Fruit fly (Drosophila melanogaster) whole organism, embryonic: ENCODE measurements around the gene CG42540.
A peak's percentile ranks its signal among the peaks of the same experiment; 100 is the strongest.

ENCODE experiments used
- CG11085 ChIP-seq: fragments of 200-800 bp; sonication (Bioruptor generic); IDR thresholded peaks from 2 replicates; pipeline ENCODE4 v1.3.6; 2022; ENCODE audit warnings: missing biosample characterization, missing genetic modification characterization
- CG11247 ChIP-seq: fragments of 200-800 bp; sonication (Bioruptor generic); IDR thresholded peaks from 2 replicates; pipeline ENCODE4 v1.3.6; 2022; ENCODE audit warnings: missing biosample characterization, missing genetic modification characterization
- CG14014 ChIP-seq: fragments of 200-800 bp; sonication (Bioruptor generic); IDR thresholded peaks from 2 replicates; pipeline ENCODE4 v1.3.6; 2022; ENCODE audit warnings: missing biosample characterization, missing genetic modification characterization
- CG16779 ChIP-seq: fragments of 200-800 bp; sonication (Bioruptor generic); IDR thresholded peaks from 2 replicates; pipeline ENCODE4 v1.3.6; 2022; ENCODE audit warnings: missing biosample characterization, missing genetic modification characterization
- CG17829 ChIP-seq: fragments of 200-800 bp; optimal IDR thresholded peaks from 2 replicates; lab custom pipeline; 2019; ENCODE audit warnings: missing biosample characterization, mild to moderate bottlenecking, missing genetic modification characterization, moderate library complexity
- CG31441 ChIP-seq: fragments of 200-800 bp; sonication (Bioruptor generic); IDR thresholded peaks from 2 replicates; pipeline ENCODE4 v1.3.6; 2022; ENCODE audit warnings: missing biosample characterization, missing genetic modification characterization
- CG32772 ChIP-seq: fragments of 200-800 bp; sonication (Bioruptor generic); IDR thresholded peaks from 2 replicates; pipeline ENCODE4 v1.3.6; 2022; ENCODE audit warnings: missing biosample characterization, missing genetic modification characterization
- CG7271 ChIP-seq: fragments of 200-800 bp; sonication (Bioruptor generic); optimal IDR thresholded peaks from 2 replicates; lab custom pipeline; 2018; ENCODE audit warnings: missing biosample characterization, mild to moderate bottlenecking, missing genetic modification characterization, moderate library complexity
- CG8281 ChIP-seq: fragments of 200-800 bp; sonication (Bioruptor generic); optimal IDR thresholded peaks from 2 replicates; lab custom pipeline; 2018; ENCODE audit warnings: missing biosample characterization, mild to moderate bottlenecking, missing genetic modification characterization, moderate library complexity
- CG8388 ChIP-seq: fragments of 200-800 bp; sonication (Bioruptor generic); optimal IDR thresholded peaks from 2 replicates; lab custom pipeline; 2019; ENCODE audit warnings: missing biosample characterization, mild to moderate bottlenecking, missing genetic modification characterization, moderate library complexity
- CG8765 ChIP-seq: fragments of 200-800 bp; sonication (Bioruptor generic); IDR thresholded peaks from 2 replicates; pipeline ENCODE4 v1.3.6; 2022; ENCODE audit warnings: missing biosample characterization, missing genetic modification characterization
- D ChIP-seq, 2 experiments: fragments of 200-800 bp in 1 of 2; fragments of >200 bp in 1 of 2; sonication (Bioruptor generic) in 1 of 2; optimal IDR thresholded peaks; 2 replicates in 1 of 2; 3 replicates in 1 of 2; lab custom pipeline; 2017; ENCODE audit warnings: mild to moderate bottlenecking in 1 of 2, missing biosample characterization in 1 of 2, missing genetic modification characterization in 1 of 2, missing genetic modification reagents in 1 of 2
- Dfd ChIP-seq, 2 experiments: fragments of >200 bp; optimal IDR thresholded peaks; 2 replicates each; lab custom pipeline; 2017; ENCODE audit warnings: missing biosample characterization in 2 of 2, missing genetic modification characterization in 2 of 2
- E2f2 ChIP-seq: fragments of 200-800 bp; sonication (Bioruptor generic); IDR thresholded peaks from 2 replicates; pipeline ENCODE4 v1.3.6; 2022; ENCODE audit warnings: missing biosample characterization, missing genetic modification characterization
- Gsc ChIP-seq: fragments of 200-800 bp; sonication (Bioruptor generic); IDR thresholded peaks from 2 replicates; pipeline ENCODE4 v1.3.6; 2022; ENCODE audit warnings: missing biosample characterization, missing genetic modification characterization
- H15 ChIP-seq: fragments of 200-800 bp; sonication (Bioruptor generic); IDR thresholded peaks from 3 replicates; pipeline ENCODE4 v1.3.6; 2022; ENCODE audit warnings: missing biosample characterization, missing genetic modification characterization
- H2.0 ChIP-seq: fragments of 200-800 bp; sonication (Bioruptor generic); IDR thresholded peaks from 2 replicates; pipeline ENCODE4 v1.3.6; 2022; ENCODE audit warnings: missing biosample characterization, missing genetic modification characterization
- Max ChIP-seq: fragments of 200-800 bp; sonication (Bioruptor generic); optimal IDR thresholded peaks from 2 replicates; lab custom pipeline; 2016; ENCODE audit warnings: missing biosample characterization, mild to moderate bottlenecking, missing genetic modification characterization
- Neu2 ChIP-seq: fragments of 200-800 bp; sonication (Bioruptor generic); optimal IDR thresholded peaks from 3 replicates; lab custom pipeline; 2016; ENCODE audit warnings: missing biosample characterization, missing genetic modification characterization, borderline replicate concordance
- Ptx1 ChIP-seq: fragments of 200-800 bp; sonication (Bioruptor generic); IDR thresholded peaks from 2 replicates; pipeline ENCODE4 v1.3.6; 2022; ENCODE audit warnings: missing biosample characterization, missing genetic modification characterization
- Sox100B ChIP-seq: fragments of 200-800 bp; sonication (Bioruptor generic); optimal IDR thresholded peaks from 3 replicates; lab custom pipeline; 2018; ENCODE audit warnings: missing biosample characterization, mild to moderate bottlenecking, missing genetic modification characterization
- Sox102F ChIP-seq: fragments of 200-800 bp; sonication (Bioruptor generic); optimal IDR thresholded peaks from 2 replicates; lab custom pipeline; 2018; ENCODE audit warnings: missing biosample characterization, mild to moderate bottlenecking, missing genetic modification characterization, moderate library complexity
- Sry-β ChIP-seq: fragments of 200-800 bp; sonication (Bioruptor generic); optimal IDR thresholded peaks from 2 replicates; lab custom pipeline; 2018; ENCODE audit warnings: missing biosample characterization, mild to moderate bottlenecking, missing genetic modification characterization, moderate library complexity
- ato ChIP-seq: fragments of 200-800 bp; sonication (Bioruptor generic); IDR thresholded peaks from 2 replicates; pipeline ENCODE4 v1.3.6; 2022; ENCODE audit warnings: missing biosample characterization, missing genetic modification characterization; ENCODE audit not compliant: partially characterized antibody
- br ChIP-seq: fragments of >200 bp; optimal IDR thresholded peaks from 2 replicates; lab custom pipeline; 2017
- cad ChIP-seq: fragments of >200 bp; optimal IDR thresholded peaks from 2 replicates; lab custom pipeline; 2017; ENCODE audit warnings: missing biosample characterization, missing genetic modification characterization
- caup ChIP-seq: fragments of 200-800 bp; sonication (Bioruptor generic); optimal IDR thresholded peaks from 3 replicates; lab custom pipeline; 2017; ENCODE audit warnings: missing biosample characterization, mild to moderate bottlenecking, missing genetic modification characterization, moderate library complexity; ENCODE audit not compliant: severe bottlenecking
- chinmo ChIP-seq: fragments of 200-800 bp; sonication (Bioruptor generic); IDR thresholded peaks from 4 replicates; pipeline ENCODE4 v1.3.6; 2022; ENCODE audit warnings: missing biosample characterization, missing genetic modification characterization; ENCODE audit not compliant: partially characterized antibody
- ci ChIP-seq: fragments of 200-800 bp; sonication (Bioruptor generic); IDR thresholded peaks from 3 replicates; pipeline ENCODE4 v1.3.6; 2022; ENCODE audit warnings: missing biosample characterization, missing genetic modification characterization
- crp ChIP-seq, 2 experiments: fragments of 200-800 bp; sonication (Bioruptor generic); optimal IDR thresholded peaks; 2 replicates in 1 of 2; 3 replicates in 1 of 2; lab custom pipeline; 2017; ENCODE audit warnings: missing biosample characterization in 2 of 2, missing genetic modification characterization in 2 of 2, mild to moderate bottlenecking in 1 of 2, moderate library complexity in 1 of 2
- dmrt11E ChIP-seq: fragments of 200-800 bp; sonication (Bioruptor generic); optimal IDR thresholded peaks from 3 replicates; lab custom pipeline; 2018; ENCODE audit warnings: missing biosample characterization, mild to moderate bottlenecking, missing genetic modification characterization, moderate library complexity
- en ChIP-seq: fragments of 200-800 bp; sonication (Bioruptor generic); optimal IDR thresholded peaks from 2 replicates; lab custom pipeline; 2016; ENCODE audit warnings: missing biosample characterization, missing genetic modification characterization
- eve ChIP-seq, 2 experiments: fragments of >200 bp; optimal IDR thresholded peaks; 2 replicates each; lab custom pipeline; 2017; ENCODE audit warnings: missing biosample characterization in 2 of 2, missing genetic modification characterization in 2 of 2
- gfzf ChIP-seq: fragments of 200-800 bp; sonication (Bioruptor generic); optimal IDR thresholded peaks from 2 replicates; lab custom pipeline; 2016; ENCODE audit warnings: missing biosample characterization, mild to moderate bottlenecking, missing genetic modification characterization, moderate library complexity
- klu ChIP-seq: fragments of 200-800 bp; sonication (Bioruptor generic); IDR thresholded peaks from 2 replicates; pipeline ENCODE4 v1.3.6; 2022; ENCODE audit warnings: missing biosample characterization, missing genetic modification characterization
- lilli ChIP-seq: fragments of 200-800 bp; sonication (Bioruptor generic); optimal IDR thresholded peaks from 3 replicates; lab custom pipeline; 2016; ENCODE audit warnings: missing biosample characterization, missing genetic modification characterization
- nmo ChIP-seq: fragments of 200-800 bp; sonication (Bioruptor generic); optimal IDR thresholded peaks from 2 replicates; lab custom pipeline; 2018; ENCODE audit warnings: missing biosample characterization, mild to moderate bottlenecking, missing genetic modification characterization, moderate library complexity
- oc ChIP-seq: fragments of 200-800 bp; sonication (Bioruptor generic); optimal IDR thresholded peaks from 2 replicates; lab custom pipeline; 2018; ENCODE audit warnings: missing biosample characterization, mild to moderate bottlenecking, missing genetic modification characterization, moderate library complexity
- onecut ChIP-seq: fragments of 200-800 bp; sonication (Bioruptor generic); IDR thresholded peaks from 2 replicates; pipeline ENCODE4 v1.3.6; 2022; ENCODE audit warnings: missing biosample characterization, missing genetic modification characterization
- pan ChIP-seq, 4 experiments: fragments of >200 bp in 3 of 4; fragments of 200-800 bp in 1 of 4; sonication (Bioruptor generic) in 1 of 4; optimal IDR thresholded peaks in 3 of 4; IDR thresholded peaks in 1 of 4; 2 replicates each; pipeline versions ENCODE4 v1.3.6 to Lab custom; 2017 to 2022; ENCODE audit warnings: missing biosample characterization in 2 of 4, missing genetic modification characterization in 2 of 4, mixed read lengths in 1 of 4
- ranshi ChIP-seq: fragments of 200-800 bp; sonication (Bioruptor generic); IDR thresholded peaks from 2 replicates; pipeline ENCODE4 v1.3.6; 2022; ENCODE audit warnings: missing biosample characterization, missing genetic modification characterization
- row ChIP-seq: fragments of 200-800 bp; sonication (Bioruptor generic); IDR thresholded peaks from 3 replicates; pipeline ENCODE4 v1.3.6; 2022; ENCODE audit warnings: missing biosample characterization, missing genetic modification characterization
- sens ChIP-seq: fragments of 200-800 bp; sonication (Bioruptor generic); peaks from one replicate; lab custom pipeline; 2016; ENCODE audit warnings: missing biosample characterization, missing genetic modification characterization
- sisA ChIP-seq: fragments of 200-800 bp; sonication (Bioruptor generic); IDR thresholded peaks from 2 replicates; pipeline ENCODE4 v1.3.6; 2022; ENCODE audit warnings: missing biosample characterization, missing genetic modification characterization
- slp2 ChIP-seq: fragments of 200-800 bp; sonication (Bioruptor generic); optimal IDR thresholded peaks from 2 replicates; lab custom pipeline; 2016; ENCODE audit warnings: missing biosample characterization, missing genetic modification characterization
- tin ChIP-seq: fragments of 200-800 bp; sonication (Bioruptor generic); optimal IDR thresholded peaks from 3 replicates; lab custom pipeline; 2016; ENCODE audit warnings: missing biosample characterization, missing genetic modification characterization
- trh ChIP-seq: fragments of 200-800 bp; sonication (Bioruptor generic); optimal IDR thresholded peaks from 2 replicates; lab custom pipeline; 2016; ENCODE audit warnings: missing biosample characterization, missing genetic modification characterization
- unc-4 ChIP-seq: fragments of 200-800 bp; sonication (Bioruptor generic); IDR thresholded peaks from 2 replicates; pipeline ENCODE4 v1.3.6; 2022; ENCODE audit warnings: missing biosample characterization, missing genetic modification characterization; ENCODE audit not compliant: partially characterized antibody
- vvl ChIP-seq: fragments of 200-800 bp; sonication (Bioruptor generic); IDR thresholded peaks from 2 replicates; pipeline ENCODE4 v1.3.6; 2022; ENCODE audit warnings: missing biosample characterization, missing genetic modification characterization
- zfh1 ChIP-seq: fragments of 200-800 bp; sonication (Bioruptor generic); IDR thresholded peaks from 3 replicates; pipeline ENCODE4 v1.3.6; 2022; ENCODE audit warnings: missing biosample characterization, missing genetic modification characterization

Gene CG42540

dm6 chr3L:4607653-4608052 lies 51.8 kb downstream of the CG42540 start (continued):
- no peak for TF ChIP-seq eve (GFP tag; optimal IDR thresholded peaks at IDR 0.05; lab: Kevin White, UChicago)
- no peak for TF ChIP-seq gfzf (GFP tag; lab: Kevin White, UChicago)
- TF ChIP-seq caup (GFP tag; lab: Kevin White, UChicago): no peak
- TF ChIP-seq CG7271: no peak
- peak; percentile 45; the same call in 1 of the 3 replicates for TF ChIP-seq row (GFP tag; lab: Robert Waterston, UW)
- TF ChIP-seq E2f2: no peak
- TF ChIP-seq CG14014 (GFP tag; lab: Robert Waterston, UW): no peak
- peak; percentile 43; the same call in 1 of the 2 replicates for TF ChIP-seq klu (GFP tag; lab: Robert Waterston, UW)
- peak; percentile 91 for TF ChIP-seq sens (GFP tag; lab: Kevin White, UChicago)
- peak; percentile 38 for TF ChIP-seq tin (GFP tag; lab: Kevin White, UChicago)
- TF ChIP-seq CG31441 (GFP tag; lab: Robert Waterston, UW): peak; percentile 44; the same call in 1 of the 2 replicates
- peak; percentile 76 for TF ChIP-seq Ptx1 (GFP tag; lab: Robert Waterston, UW)
- TF ChIP-seq D (optimal IDR thresholded peaks at IDR 0.05; lab: Kevin White, UChicago): no peak
- TF ChIP-seq D (GFP tag; optimal IDR thresholded peaks at IDR 0.05; lab: Kevin White, UChicago): peak; percentile 69
- TF ChIP-seq CG17829 (tag; lab: Kevin White, UChicago): peak; percentile 68
- no peak for TF ChIP-seq CG11085 (GFP tag; lab: Robert Waterston, UW)
- peak; percentile 53 for TF ChIP-seq nmo (GFP tag; lab: Kevin White, UChicago)
- peak; percentile 29 for TF ChIP-seq Sox100B
- TF ChIP-seq Sox102F: peak; percentile 74
- TF ChIP-seq ranshi (GFP tag; lab: Robert Waterston, UW): peak; percentile 43; the same call in 1 of the 2 replicates
- TF ChIP-seq chinmo (GFP tag; lab: Robert Waterston, UW): no peak
- TF ChIP-seq en (GFP tag; lab: Kevin White, UChicago): no peak
- no peak for TF ChIP-seq Dfd (GFP tag; optimal IDR thresholded peaks at IDR 0.05; lab: Kevin White, UChicago)
- TF ChIP-seq Sry-β (GFP tag; lab: Kevin White, UChicago): no peak
- TF ChIP-seq ato (GFP tag; lab: Robert Waterston, UW): no peak
- TF ChIP-seq lilli (GFP tag; lab: Kevin White, UChicago): peak; percentile 7
- TF ChIP-seq ci: peak; percentile 61; the same call in 2 of the 3 replicates
- TF ChIP-seq trh (GFP tag; lab: Kevin White, UChicago): no peak
- no peak for TF ChIP-seq cad (GFP tag; lab: Kevin White, UChicago)
- peak; percentile 58; the same call in 1 of the 2 replicates for TF ChIP-seq CG8765
- peak; percentile 85 for TF ChIP-seq zfh1 (GFP tag; lab: Robert Waterston, UW)
- TF ChIP-seq CG8388 (GFP tag; lab: Kevin White, UChicago): peak; percentile 45
- TF ChIP-seq dmrt11E: peak; percentile 60
- TF ChIP-seq sisA (GFP tag; lab: Robert Waterston, UW): peak; percentile 84
- no peak for TF ChIP-seq pan (optimal IDR thresholded peaks at IDR 0.05; lab: Kevin White, UChicago)
- TF ChIP-seq pan (GFP tag; optimal IDR thresholded peaks at IDR 0.05 in 1 of 2, IDR thresholded peaks at IDR 0.05 in 1 of 2): peak in 1 of 2 experiments; percentile 61
- TF ChIP-seq Max (GFP tag; lab: Kevin White, UChicago): peak; percentile 30
- peak; percentile 71 for TF ChIP-seq CG32772 (GFP tag; lab: Robert Waterston, UW)
- no peak for TF ChIP-seq Neu2
- TF ChIP-seq CG8281: no peak
- TF ChIP-seq CG16779: no peak
- TF ChIP-seq vvl (GFP tag; lab: Robert Waterston, UW): peak; percentile 80
- TF ChIP-seq H15 (GFP tag; lab: Robert Waterston, UW): peak; percentile 53; the same call in 1 of the 3 replicates
- TF ChIP-seq CG11247 (GFP tag; lab: Robert Waterston, UW): peak; percentile 62
- TF ChIP-seq oc: peak; percentile 8
- TF ChIP-seq Gsc (GFP tag; lab: Robert Waterston, UW): peak; percentile 50; the same call in 1 of the 2 replicates
- TF ChIP-seq H2.0 (GFP tag; lab: Robert Waterston, UW): no peak
- TF ChIP-seq crp (GFP tag; optimal IDR thresholded peaks at IDR 0.05; lab: Kevin White, UChicago): no peak
- no peak for TF ChIP-seq slp2 (GFP tag; lab: Kevin White, UChicago)
- no peak for TF ChIP-seq br (lab: Kevin White, UChicago)
- TF ChIP-seq onecut: no peak
- no peak for TF ChIP-seq unc-4
